Worm (Caenorhabditis elegans) whole organism, midembryonic: ENCODE measurements around the gene Y38C1BA.1.

Source experiments
- ref-1 ChIP-seq: fragments of 200-800 bp; sonication (Bioruptor generic); conservative IDR thresholded peaks from 2 replicates; pipeline ENCODE4 v1.3.6; 2022; ENCODE audit warnings: missing genetic modification reagents, missing genetic modification characterization, missing compliant biosample characterization
- ztf-29 ChIP-seq: fragments of 200-800 bp; sonication (Bioruptor generic); IDR thresholded peaks from 2 replicates; pipeline ENCODE4 v1.3.6; 2022; ENCODE audit warnings: missing genetic modification reagents, missing genetic modification characterization, missing compliant biosample characterization

- TF ChIP-seq ref-1 (GFP tag; lab: Robert Waterston, UW): no peak
- TF ChIP-seq ztf-29 (GFP tag; lab: Robert Waterston, UW): no peak
Measured at ce11 chrIV:1758595-1758994, 45.2 kb downstream of the Y38C1BA.1 start.
